Fruit fly (Drosophila melanogaster) whole organism, prepupa: Measurements from ENCODE around the gene CG11598.

ENCODE experiments used
- CG10631 ChIP-seq: fragments of 200-800 bp; sonication (Bioruptor generic); optimal IDR thresholded peaks from 2 replicates; lab custom pipeline; 2016; ENCODE audit warnings: missing biosample characterization, missing genetic modification characterization
- CG11902 ChIP-seq: fragments of 200-800 bp; sonication (Bioruptor generic); optimal IDR thresholded peaks from 3 replicates; lab custom pipeline; 2016; ENCODE audit warnings: missing biosample characterization, missing genetic modification characterization
- CG15336 ChIP-seq: fragments of 200-800 bp; sonication (Bioruptor generic); IDR thresholded peaks from 2 replicates; pipeline ENCODE4 v1.3.6; 2022; ENCODE audit warnings: missing biosample characterization, missing genetic modification characterization
- CG1621 ChIP-seq: fragments of 200-800 bp; sonication (Bioruptor generic); optimal IDR thresholded peaks from 3 replicates; lab custom pipeline; 2018; ENCODE audit warnings: missing biosample characterization, mild to moderate bottlenecking, missing genetic modification characterization
- CG16779 ChIP-seq: fragments of 200-800 bp; sonication (Bioruptor generic); optimal IDR thresholded peaks from 3 replicates; lab custom pipeline; 2017; ENCODE audit warnings: missing biosample characterization, mild to moderate bottlenecking, missing genetic modification characterization
- CG3032 ChIP-seq: fragments of 200-800 bp; optimal IDR thresholded peaks from 2 replicates; lab custom pipeline; 2019; ENCODE audit warnings: missing biosample characterization, mild to moderate bottlenecking, missing genetic modification characterization, moderate library complexity
- CG31627 ChIP-seq: fragments of 200-800 bp; sonication (Bioruptor generic); optimal IDR thresholded peaks from 3 replicates; lab custom pipeline; 2016; ENCODE audit warnings: missing biosample characterization, missing genetic modification characterization
- CG32006 ChIP-seq: fragments of 200-800 bp; sonication (Bioruptor generic); optimal IDR thresholded peaks from 3 replicates; lab custom pipeline; 2017; ENCODE audit warnings: missing biosample characterization, mild to moderate bottlenecking, missing genetic modification characterization
- CG34406 ChIP-seq: fragments of 200-800 bp; sonication (Bioruptor generic); optimal IDR thresholded peaks from 3 replicates; lab custom pipeline; 2016; ENCODE audit warnings: missing biosample characterization, missing genetic modification characterization
- CG3919 ChIP-seq: fragments of 200-800 bp; sonication (Bioruptor generic); optimal IDR thresholded peaks from 3 replicates; lab custom pipeline; 2016; ENCODE audit warnings: missing biosample characterization, missing genetic modification characterization
- CG4318 ChIP-seq: fragments of 200-800 bp; sonication (Bioruptor generic); optimal IDR thresholded peaks from 3 replicates; lab custom pipeline; 2017; ENCODE audit warnings: missing biosample characterization, mild to moderate bottlenecking, missing genetic modification characterization
- CG6163 ChIP-seq: fragments of 200-800 bp; sonication (Bioruptor generic); IDR thresholded peaks from 3 replicates; pipeline ENCODE4 v1.3.6; 2022; ENCODE audit warnings: missing biosample characterization, missing genetic modification characterization
- CG6792 ChIP-seq: fragments of 200-800 bp; sonication (Bioruptor generic); optimal IDR thresholded peaks from 3 replicates; lab custom pipeline; 2016; ENCODE audit warnings: missing biosample characterization, missing genetic modification characterization
- CG8119 ChIP-seq: fragments of 200-800 bp; sonication (Bioruptor generic); IDR thresholded peaks from 3 replicates; pipeline ENCODE4 v1.3.6; 2022; ENCODE audit warnings: missing biosample characterization, missing genetic modification characterization
- CG8319 ChIP-seq: fragments of 200-800 bp; sonication (Bioruptor generic); optimal IDR thresholded peaks from 3 replicates; lab custom pipeline; 2016; ENCODE audit warnings: missing biosample characterization, missing genetic modification characterization
- Eip75B ChIP-seq: fragments of 200-800 bp; sonication (Bioruptor generic); optimal IDR thresholded peaks from 3 replicates; lab custom pipeline; 2016; ENCODE audit warnings: missing biosample characterization, missing genetic modification characterization
- Eip78C ChIP-seq: fragments of 200-800 bp; sonication (Bioruptor generic); peaks from one replicate; lab custom pipeline; 2016; ENCODE audit warnings: missing biosample characterization, missing genetic modification characterization
- Eip93F ChIP-seq: fragments of 200-800 bp; sonication (Bioruptor generic); optimal IDR thresholded peaks from 2 replicates; lab custom pipeline; 2016; ENCODE audit warnings: missing biosample characterization, mild to moderate bottlenecking, missing genetic modification characterization
- Ets21C ChIP-seq: fragments of 200-800 bp; sonication (Bioruptor generic); optimal IDR thresholded peaks from 3 replicates; lab custom pipeline; 2016; ENCODE audit warnings: missing biosample characterization, missing genetic modification characterization
- Gug ChIP-seq: fragments of 200-800 bp; sonication (Bioruptor generic); IDR thresholded peaks from 2 replicates; pipeline ENCODE4 v1.3.6; 2022; ENCODE audit warnings: missing biosample characterization, missing genetic modification characterization
- Hr39 ChIP-seq: fragments of 200-800 bp; sonication (Bioruptor generic); optimal IDR thresholded peaks from 2 replicates; lab custom pipeline; 2016; ENCODE audit warnings: missing biosample characterization, missing genetic modification characterization
- Hr4 ChIP-seq: fragments of 200-800 bp; sonication (Bioruptor generic); optimal IDR thresholded peaks from 3 replicates; lab custom pipeline; 2016; ENCODE audit warnings: missing biosample characterization, missing genetic modification characterization
- Lpt ChIP-seq: fragments of 200-800 bp; sonication (Bioruptor generic); optimal IDR thresholded peaks from 3 replicates; lab custom pipeline; 2016; ENCODE audit warnings: missing biosample characterization, missing genetic modification characterization
- Met ChIP-seq: fragments of 200-800 bp; sonication (Bioruptor generic); optimal IDR thresholded peaks from 3 replicates; lab custom pipeline; 2016; ENCODE audit warnings: missing biosample characterization, missing genetic modification characterization
- OdsH ChIP-seq: fragments of 200-800 bp; sonication (Bioruptor generic); optimal IDR thresholded peaks from 3 replicates; lab custom pipeline; 2016; ENCODE audit warnings: missing biosample characterization, missing genetic modification characterization
- Sox14 ChIP-seq: fragments of 200-800 bp; sonication (Bioruptor generic); optimal IDR thresholded peaks from 3 replicates; lab custom pipeline; 2016; ENCODE audit warnings: missing biosample characterization, missing genetic modification characterization
- acj6 ChIP-seq: fragments of 200-800 bp; sonication (Bioruptor generic); optimal IDR thresholded peaks from 3 replicates; lab custom pipeline; 2016; ENCODE audit warnings: missing biosample characterization, missing genetic modification characterization
- cyc ChIP-seq: fragments of 200-800 bp; sonication (Bioruptor generic); optimal IDR thresholded peaks from 3 replicates; lab custom pipeline; 2016; ENCODE audit warnings: missing biosample characterization, missing genetic modification characterization
- dsx ChIP-seq: fragments of 200-800 bp; optimal IDR thresholded peaks from 3 replicates; lab custom pipeline; 2019; ENCODE audit warnings: missing biosample characterization, mild to moderate bottlenecking, missing genetic modification characterization, moderate library complexity; ENCODE audit not compliant: poor library complexity, severe bottlenecking
- esn ChIP-seq: fragments of 200-800 bp; sonication (Bioruptor generic); optimal IDR thresholded peaks from 2 replicates; lab custom pipeline; 2016; ENCODE audit warnings: missing biosample characterization, mild to moderate bottlenecking, missing genetic modification characterization, moderate library complexity
- fd59A ChIP-seq: fragments of 200-800 bp; sonication (Bioruptor generic); optimal IDR thresholded peaks from 2 replicates; lab custom pipeline; 2017; ENCODE audit warnings: missing biosample characterization, mild to moderate bottlenecking, missing genetic modification characterization, missing genetic modification reagents
- fkh ChIP-seq: fragments of 200-800 bp; sonication (Bioruptor generic); optimal IDR thresholded peaks from 3 replicates; lab custom pipeline; 2017; ENCODE audit warnings: missing biosample characterization, mild to moderate bottlenecking, missing genetic modification characterization, moderate library complexity
- lz ChIP-seq: fragments of 200-800 bp; sonication (Bioruptor generic); optimal IDR thresholded peaks from 3 replicates; lab custom pipeline; 2016; ENCODE audit warnings: missing biosample characterization, missing genetic modification characterization
- pdm3 ChIP-seq: fragments of 200-800 bp; sonication (Bioruptor generic); optimal IDR thresholded peaks from 3 replicates; lab custom pipeline; 2016; ENCODE audit warnings: missing biosample characterization, missing genetic modification characterization
- ss ChIP-seq, 2 experiments: fragments of 200-800 bp; sonication (Bioruptor generic); optimal IDR thresholded peaks; 2 replicates in 1 of 2; 3 replicates in 1 of 2; lab custom pipeline; 2017 to 2018; ENCODE audit warnings: mild to moderate bottlenecking in 2 of 2, missing biosample characterization in 2 of 2, missing genetic modification characterization in 2 of 2, moderate library complexity in 1 of 2
- svp ChIP-seq: fragments of 200-800 bp; sonication (Bioruptor generic); peaks from one replicate; lab custom pipeline; 2016; ENCODE audit warnings: missing biosample characterization, missing genetic modification characterization
- topi ChIP-seq: fragments of 200-800 bp; sonication (Bioruptor generic); optimal IDR thresholded peaks from 3 replicates; lab custom pipeline; 2016; ENCODE audit warnings: missing biosample characterization, missing genetic modification characterization
- vri ChIP-seq: fragments of 200-800 bp; sonication (Bioruptor generic); optimal IDR thresholded peaks from 3 replicates; lab custom pipeline; 2016; ENCODE audit warnings: missing biosample characterization, mild to moderate bottlenecking, missing genetic modification characterization

Gene CG11598

dm6 chr3R:12627691-12628148 lies 7.0 kb upstream of the CG11598 start, which contains the start of the genes Vha55 and Snx3:
TSS of gene Vha55 (minus strand) at chr3R:12627829.
TSS of gene Snx3 (plus strand) at chr3R:12628031.
- TF ChIP-seq Eip78C (GFP tag; lab: Kevin White, UChicago) (peak; percentile 27), CG4318 (GFP tag; lab: Kevin White, UChicago) (no peak), esn (peak; percentile 6), Ets21C (GFP tag; lab: Kevin White, UChicago) (peak; percentile 44), CG3032 (peak; percentile 51), fkh (GFP tag; lab: Kevin White, UChicago) (no peak), CG10631 (peak; percentile 42), cyc (GFP tag; lab: Kevin White, UChicago) (peak; percentile 68), vri (GFP tag; lab: Kevin White, UChicago) (peak; percentile 76), CG3919 (peak; percentile 51), CG6163 (GFP tag; lab: Robert Waterston, UW) (no peak), OdsH (peak; percentile 30), Sox14 (GFP tag; lab: Kevin White, UChicago) (peak; percentile 58), Lpt (GFP tag; lab: Kevin White, UChicago) (peak; percentile 4), CG11902 (peak; percentile 4), Eip75B (GFP tag; lab: Kevin White, UChicago) (peak; percentile 16), lz (GFP tag; lab: Kevin White, UChicago) (peak; percentile 49), topi (GFP tag; lab: Kevin White, UChicago) (peak; percentile 48), Hr39 (peak; percentile 54), pdm3 (GFP tag; lab: Kevin White, UChicago) (no peak), Hr4 (GFP tag; lab: Kevin White, UChicago) (no peak), fd59A (GFP tag; lab: Kevin White, UChicago) (no peak), CG31627 (GFP tag; lab: Kevin White, UChicago) (peak; percentile 61), svp (peak; percentile 83), CG16779 (tag; lab: Kevin White, UChicago) (peak; percentile 19)
- TF ChIP-seq, all 60 proteins: peak for 19

DNA sequence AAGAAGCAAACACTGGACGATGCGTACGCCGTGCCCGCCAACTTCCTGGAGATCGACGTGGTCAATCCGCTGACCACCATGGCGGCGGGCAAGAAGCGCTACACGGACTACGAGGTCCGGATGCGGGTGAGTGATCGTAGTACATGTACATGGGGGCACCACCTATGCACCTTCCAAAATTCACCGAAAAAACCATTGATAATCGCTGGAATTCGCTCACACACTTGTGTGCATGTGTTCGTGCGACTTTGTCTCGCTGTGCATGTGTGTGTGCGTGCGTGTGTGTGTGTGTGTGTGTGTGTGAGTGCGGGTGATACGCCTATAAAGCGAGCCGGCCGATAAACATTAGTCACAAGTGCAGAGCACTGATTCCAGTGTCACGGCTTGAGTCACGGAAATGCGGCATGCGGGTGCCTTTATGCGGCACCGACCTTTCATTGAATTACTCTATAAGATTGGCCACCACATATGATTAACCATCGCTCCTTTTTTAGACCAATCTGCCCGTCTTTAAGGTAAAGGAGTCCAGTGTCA lies 6.3 kb upstream of the CG11598 start:
- TF ChIP-seq CG6792 (GFP tag; lab: Kevin White, UChicago) (no peak), Ets21C (GFP tag; lab: Kevin White, UChicago) (no peak), svp (peak; percentile 86), Gug (GFP tag; lab: Robert Waterston, UW) (no peak), Eip93F (GFP tag; lab: Kevin White, UChicago) (no peak), dsx (GFP tag; lab: Kevin White, UChicago) (peak; percentile 12), CG6163 (GFP tag; lab: Robert Waterston, UW) (no peak)

dm6 chr3R:12630369-12630768 lies 4.3 kb upstream of the CG11598 start, which contains the start of gene Not10:
TSS of gene Not10 (plus strand) at chr3R:12630647.
- TF ChIP-seq Met (GFP tag; lab: Kevin White, UChicago) (no peak), Hr39 (no peak), Ets21C (GFP tag; lab: Kevin White, UChicago) (peak; percentile 10), esn (peak; percentile 25), CG34406 (GFP tag; lab: Kevin White, UChicago) (peak; percentile 15), Eip93F (GFP tag; lab: Kevin White, UChicago) (peak; percentile 58), acj6 (peak; percentile 49), CG3032 (peak; percentile 29)
- TF ChIP-seq, all 60 proteins: peak for 6

- no peak for TF ChIP-seq cyc (GFP tag; lab: Kevin White, UChicago)
- TF ChIP-seq CG32006 (GFP tag; lab: Kevin White, UChicago), result no peak
- no peak for TF ChIP-seq CG8319 (GFP tag; lab: Kevin White, UChicago)
- TF ChIP-seq CG1621 (tag; lab: Kevin White, UChicago), result no peak
- TF ChIP-seq Hr4 (GFP tag; lab: Kevin White, UChicago), result no peak
- no peak for TF ChIP-seq CG4318 (GFP tag; lab: Kevin White, UChicago)
- TF ChIP-seq Met (GFP tag; lab: Kevin White, UChicago), result no peak
- TF ChIP-seq ss (GFP tag; optimal IDR thresholded peaks at IDR 0.05; lab: Kevin White, UChicago), result no peak
- no peak for TF ChIP-seq acj6
- TF ChIP-seq CG8119 (GFP tag; lab: Robert Waterston, UW), result no peak
- no peak for TF ChIP-seq Eip78C (GFP tag; lab: Kevin White, UChicago)
- no peak for TF ChIP-seq CG15336
- no peak for TF ChIP-seq pdm3 (GFP tag; lab: Kevin White, UChicago)
- no peak for TF ChIP-seq vri (GFP tag; lab: Kevin White, UChicago)
- no peak for TF ChIP-seq fd59A (GFP tag; lab: Kevin White, UChicago)
Observed at dm6 chr3R:12633059-12633458, 1.7 kb upstream of the CG11598 start, which contains the start of gene CG18530. TSS of gene CG18530 (plus strand) at chr3R:12633359.
